Worm (Caenorhabditis elegans): ENCODE measurements around the gene F21C10.9.

The F21C10.9 gene

DNA sequence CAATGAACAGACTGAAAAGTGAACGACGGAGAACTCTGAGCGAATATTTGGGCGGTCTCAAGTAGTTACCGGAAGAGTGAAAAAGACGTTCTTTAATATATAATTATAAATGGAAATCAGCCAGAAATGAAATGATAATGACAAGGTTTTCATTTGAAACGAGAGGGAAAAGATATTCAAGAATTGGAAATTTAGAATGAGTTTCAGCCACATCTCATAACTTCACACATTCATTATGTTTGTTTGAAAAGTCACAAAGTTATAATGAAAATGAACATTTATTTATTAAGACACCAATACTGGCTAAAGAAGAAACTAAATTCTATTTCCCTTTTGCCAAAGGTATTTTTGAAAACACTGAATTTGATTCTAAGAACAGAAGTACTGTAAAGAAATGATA, 47.4 kb downstream of the F21C10.9 start, which contains the start of gene C25E10.7:
TSS of gene C25E10.7 (minus strand) at position 101 of the 400 bp plus-strand sequence.
- TF ChIP-seq ekl-4 (GFP tag; IDR thresholded peaks at IDR 0.05) (no peak), F57A8.1 (GFP tag; optimal IDR thresholded peaks at IDR 0.05) (no peak), ztf-18 (tag; optimal IDR thresholded peaks at IDR 0.05) (no peak), attf-5 (GFP tag; optimal IDR thresholded peaks at IDR 0.05) (no peak), rcor-1 (GFP tag; IDR thresholded peaks at IDR 0.05) (no peak), C06A6.2 (GFP tag; conservative IDR thresholded peaks at IDR 0.05) (no peak), fkh-3 (tag; optimal IDR thresholded peaks at IDR 0.05) (no peak), T07F8.4 (tag; optimal IDR thresholded peaks at IDR 0.05) (no peak), sdz-38 (tag; optimal IDR thresholded peaks at IDR 0.05) (no peak), ceh-40 (GFP tag; IDR thresholded peaks at IDR 0.05) (no peak), pbrm-1 (GFP tag; IDR thresholded peaks at IDR 0.05) (no peak), lin-26 (GFP tag; IDR thresholded peaks at IDR 0.05) (no peak), hmg-1.2 (GFP tag; IDR thresholded peaks at IDR 0.05) (no peak), rpc-1 (optimal IDR thresholded peaks at IDR 0.05) (no peak), rpc-1 (tag; optimal IDR thresholded peaks at IDR 0.05) (no peak), ztf-28 (GFP tag; IDR thresholded peaks at IDR 0.05) (no peak)

DNA sequence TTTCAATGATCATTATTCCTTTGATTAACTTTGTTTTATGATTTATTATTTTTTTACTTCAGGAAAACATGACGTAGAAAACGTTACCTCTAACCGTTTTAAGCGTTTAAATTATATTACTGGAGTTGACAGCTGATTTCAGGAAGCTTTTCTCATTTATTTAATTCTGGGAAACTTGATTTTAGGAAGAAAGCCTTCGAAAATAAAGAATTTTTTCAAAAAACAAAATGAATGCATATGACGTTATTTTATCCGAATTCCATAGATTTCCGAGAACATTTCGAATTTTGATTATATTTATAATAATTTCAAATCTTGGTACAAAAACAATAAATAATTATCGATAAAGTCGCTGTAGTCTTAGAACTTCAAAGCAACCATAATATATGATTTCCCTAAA, 49.2 kb downstream of the F21C10.9 start:
- TF ChIP-seq unc-62 (GFP tag; optimal IDR thresholded peaks at IDR 0.05) = no peak
- no peak for TF ChIP-seq B0336.3 (GFP tag; IDR thresholded peaks at IDR 0.05)
- no peak for TF ChIP-seq ztf-22 (GFP tag; optimal IDR thresholded peaks at IDR 0.05)
- TF ChIP-seq ceh-100 (GFP tag; IDR thresholded peaks at IDR 0.05) = no peak
- no peak for TF ChIP-seq snpc-3.4 (tag; optimal IDR thresholded peaks at IDR 0.05)
- no peak for TF ChIP-seq dox-1 (GFP tag; IDR thresholded peaks at IDR 0.05)
- no peak for TF ChIP-seq aptf-2 (GFP tag; conservative IDR thresholded peaks at IDR 0.05)
- no peak for TF ChIP-seq repo-1 (tag; optimal IDR thresholded peaks at IDR 0.05)

DNA sequence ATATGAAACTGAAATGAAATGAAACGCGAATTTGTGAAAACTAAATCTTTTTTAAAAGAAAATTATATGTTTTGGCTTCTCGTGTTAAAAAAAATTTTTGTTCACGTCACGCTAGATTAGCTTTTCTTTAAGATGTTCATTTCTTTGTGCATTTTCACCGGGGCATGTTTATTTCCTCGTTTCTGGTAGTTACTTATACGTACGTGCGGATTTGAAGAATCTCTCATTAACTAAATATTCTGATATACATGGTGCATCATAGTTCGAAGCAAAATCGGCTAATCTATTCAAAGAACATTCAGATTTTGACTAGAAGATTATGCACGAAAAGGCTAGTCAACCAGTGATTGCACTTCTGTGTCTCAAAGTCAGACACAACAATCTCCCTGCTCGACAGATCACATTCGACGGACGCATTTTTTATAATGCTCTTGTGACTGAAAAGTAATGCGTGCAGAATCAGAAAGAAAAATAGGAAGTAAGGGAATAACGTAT, 50.9 kb downstream of the F21C10.9 start, which contains the start of gene C25E10.17:
TSS of gene C25E10.17 (minus strand) at position 51 of the 495 bp plus-strand sequence.
- TF ChIP-seq ztf-18 (tag; optimal IDR thresholded peaks at IDR 0.05) (no peak), dpff-1 (tag; optimal IDR thresholded peaks at IDR 0.05) (no peak), rcor-1 (GFP tag; IDR thresholded peaks at IDR 0.05) (no peak), mxl-1 (tag; optimal IDR thresholded peaks at IDR 0.05) (no peak), attf-6 (GFP tag; IDR thresholded peaks at IDR 0.05) (no peak), pha-4 (tag; optimal IDR thresholded peaks at IDR 0.05) (no peak), ZK185.1 (tag; optimal IDR thresholded peaks at IDR 0.05; ENCODE audit: poor library complexity, severe bottlenecking) (no peak), lin-40 (tag; optimal IDR thresholded peaks at IDR 0.05) (no peak), ets-4 (GFP tag; optimal IDR thresholded peaks at IDR 0.05) (no peak), hlh-12 (tag; optimal IDR thresholded peaks at IDR 0.05) (no peak), lin-26 (GFP tag; IDR thresholded peaks at IDR 0.05) (no peak), tlf-1 (GFP tag; optimal IDR thresholded peaks at IDR 0.05) (no peak), snpc-4 (GFP tag; optimal IDR thresholded peaks at IDR 0.05) (no peak), snpc-4 (tag; optimal IDR thresholded peaks at IDR 0.05) (no peak), ztf-25 (GFP tag; IDR thresholded peaks at IDR 0.05) (no peak), hrde-1 (tag; optimal IDR thresholded peaks at IDR 0.05; ENCODE audit: borderline replicate concordance) (no peak)

All from whole organism, young adult.